Fruit fly (Drosophila melanogaster) whole organism, embryonic: Measurements from ENCODE around the gene Lst8.

Experiments
- Blimp-1 ChIP-seq: fragments of 200-800 bp; sonication (Bioruptor generic); optimal IDR thresholded peaks from 3 replicates; lab custom pipeline; 2018; ENCODE audit warnings: missing biosample characterization, missing genetic modification characterization, mild to moderate bottlenecking, moderate library complexity, missing genetic modification reagents
- BtbVII ChIP-seq: fragments of 200-800 bp; sonication (Bioruptor generic); optimal IDR thresholded peaks from 3 replicates; lab custom pipeline; 2017; ENCODE audit warnings: missing biosample characterization, mild to moderate bottlenecking, missing genetic modification characterization
- CG10431 ChIP-seq: fragments of 200-800 bp; sonication (Bioruptor generic); optimal IDR thresholded peaks from 3 replicates; lab custom pipeline; 2018; ENCODE audit warnings: missing biosample characterization, mild to moderate bottlenecking, missing genetic modification characterization
- CG12236 ChIP-seq: fragments of 200-800 bp; sonication (Bioruptor generic); optimal IDR thresholded peaks from 2 replicates; lab custom pipeline; 2016; ENCODE audit warnings: missing biosample characterization, missing genetic modification characterization
- CG12299 ChIP-seq: fragments of 200-800 bp; sonication (Bioruptor generic); optimal IDR thresholded peaks from 2 replicates; lab custom pipeline; 2018; ENCODE audit warnings: missing biosample characterization, mild to moderate bottlenecking, missing genetic modification characterization
- CG12391 ChIP-seq: fragments of 200-800 bp; sonication (Bioruptor generic); optimal IDR thresholded peaks from 3 replicates; lab custom pipeline; 2018; ENCODE audit warnings: missing biosample characterization, mild to moderate bottlenecking, missing genetic modification characterization, moderate library complexity
- CG12659 ChIP-seq: fragments of 200-800 bp; sonication (Bioruptor generic); optimal IDR thresholded peaks from 3 replicates; lab custom pipeline; 2017; ENCODE audit warnings: mild to moderate bottlenecking, missing biosample characterization, missing genetic modification reagents, missing genetic modification characterization
- CG13624 ChIP-seq: fragments of 200-800 bp; sonication (Bioruptor generic); optimal IDR thresholded peaks from 2 replicates; lab custom pipeline; 2016; ENCODE audit warnings: missing biosample characterization, missing genetic modification characterization
- CG15514 ChIP-seq: fragments of 200-800 bp; sonication (Bioruptor generic); optimal IDR thresholded peaks from 3 replicates; lab custom pipeline; 2017; ENCODE audit warnings: missing biosample characterization, missing genetic modification characterization, mild to moderate bottlenecking, moderate library complexity, missing genetic modification reagents
- CG15601 ChIP-seq: fragments of 200-800 bp; sonication (Bioruptor generic); optimal IDR thresholded peaks from 3 replicates; lab custom pipeline; 2019; ENCODE audit warnings: missing biosample characterization, mild to moderate bottlenecking, missing genetic modification characterization, moderate library complexity
- CG17359 ChIP-seq: fragments of 200-800 bp; sonication (Bioruptor generic); optimal IDR thresholded peaks from 3 replicates; lab custom pipeline; 2018; ENCODE audit warnings: missing biosample characterization, mild to moderate bottlenecking, missing genetic modification characterization, moderate library complexity
- CG2202 ChIP-seq: fragments of 200-800 bp; sonication (Bioruptor generic); optimal IDR thresholded peaks from 2 replicates; lab custom pipeline; 2018; ENCODE audit warnings: missing biosample characterization, mild to moderate bottlenecking, missing genetic modification characterization
- CG2678 ChIP-seq: fragments of 200-800 bp; sonication (Bioruptor generic); optimal IDR thresholded peaks from 3 replicates; lab custom pipeline; 2019; ENCODE audit warnings: missing biosample characterization, mild to moderate bottlenecking, missing genetic modification characterization, moderate library complexity
- CG30020 ChIP-seq: fragments of 200-800 bp; optimal IDR thresholded peaks from 2 replicates; lab custom pipeline; 2019; ENCODE audit warnings: missing biosample characterization, mild to moderate bottlenecking, missing genetic modification characterization, moderate library complexity
- CG32772 ChIP-seq: fragments of 200-800 bp; sonication (Bioruptor generic); IDR thresholded peaks from 2 replicates; pipeline ENCODE4 v1.3.6; 2022; ENCODE audit warnings: missing biosample characterization, missing genetic modification characterization
- CG3995 ChIP-seq: fragments of 200-800 bp; sonication (Bioruptor generic); optimal IDR thresholded peaks from 3 replicates; lab custom pipeline; 2016; ENCODE audit warnings: missing biosample characterization, missing genetic modification characterization
- CG4282 ChIP-seq: fragments of 200-800 bp; sonication (Bioruptor generic); optimal IDR thresholded peaks from 2 replicates; lab custom pipeline; 2016; ENCODE audit warnings: missing biosample characterization, missing genetic modification characterization
- CG6765 ChIP-seq: fragments of 200-800 bp; sonication (Bioruptor generic); optimal IDR thresholded peaks from 3 replicates; lab custom pipeline; 2017; ENCODE audit warnings: missing biosample characterization, mild to moderate bottlenecking, missing genetic modification characterization
- CG8281 ChIP-seq: fragments of 200-800 bp; sonication (Bioruptor generic); optimal IDR thresholded peaks from 2 replicates; lab custom pipeline; 2018; ENCODE audit warnings: missing biosample characterization, mild to moderate bottlenecking, missing genetic modification characterization, moderate library complexity
- CG8359 ChIP-seq: fragments of 200-800 bp; sonication (Bioruptor generic); optimal IDR thresholded peaks from 2 replicates; lab custom pipeline; 2017; ENCODE audit warnings: missing biosample characterization, mild to moderate bottlenecking, missing genetic modification characterization, borderline replicate concordance
- CTCF ChIP-seq: fragments of 200-800 bp; sonication (Bioruptor generic); optimal IDR thresholded peaks from 2 replicates; lab custom pipeline; 2017; ENCODE audit warnings: missing biosample characterization, mild to moderate bottlenecking, missing genetic modification characterization, moderate library complexity
- E2f2 ChIP-seq: fragments of 200-800 bp; sonication (Bioruptor generic); IDR thresholded peaks from 2 replicates; pipeline ENCODE4 v1.3.6; 2022; ENCODE audit warnings: missing biosample characterization, missing genetic modification characterization
- Ets65A ChIP-seq: fragments of 200-800 bp; sonication (Bioruptor generic); peaks from one replicate; lab custom pipeline; 2016; ENCODE audit warnings: missing biosample characterization, missing genetic modification characterization
- Lhr ChIP-seq: fragments of 200-800 bp; sonication (Bioruptor generic); optimal IDR thresholded peaks from 3 replicates; lab custom pipeline; 2017; ENCODE audit warnings: mild to moderate bottlenecking, missing biosample characterization, missing genetic modification reagents, missing genetic modification characterization
- MESR4 ChIP-seq: fragments of 200-800 bp; sonication (Bioruptor generic); optimal IDR thresholded peaks from 2 replicates; lab custom pipeline; 2018; ENCODE audit warnings: missing biosample characterization, mild to moderate bottlenecking, missing genetic modification characterization, moderate library complexity
- Myb ChIP-seq: fragments of 200-800 bp; sonication (Bioruptor generic); optimal IDR thresholded peaks from 2 replicates; lab custom pipeline; 2016; ENCODE audit warnings: missing biosample characterization, missing genetic modification characterization
- Pdp1 ChIP-seq, 2 experiments: fragments of 200-800 bp; sonication (Bioruptor generic); optimal IDR thresholded peaks; 3 replicates each; lab custom pipeline; 2016; ENCODE audit warnings: missing biosample characterization in 2 of 2, missing genetic modification characterization in 2 of 2, mild to moderate bottlenecking in 1 of 2, moderate library complexity in 1 of 2
- Sry-δ ChIP-seq: fragments of 200-800 bp; sonication (Bioruptor generic); optimal IDR thresholded peaks from 2 replicates; lab custom pipeline; 2016; ENCODE audit warnings: missing biosample characterization, missing genetic modification characterization
- YL-1 ChIP-seq: fragments of 200-800 bp; sonication (Bioruptor generic); optimal IDR thresholded peaks from 3 replicates; lab custom pipeline; 2017; ENCODE audit warnings: missing biosample characterization, mild to moderate bottlenecking, missing genetic modification characterization
- chinmo ChIP-seq: fragments of 200-800 bp; sonication (Bioruptor generic); IDR thresholded peaks from 4 replicates; pipeline ENCODE4 v1.3.6; 2022; ENCODE audit warnings: missing biosample characterization, missing genetic modification characterization; ENCODE audit not compliant: partially characterized antibody
- dm ChIP-seq: fragments of 200-800 bp; sonication (Bioruptor generic); optimal IDR thresholded peaks from 3 replicates; lab custom pipeline; 2016; ENCODE audit warnings: missing biosample characterization, missing genetic modification characterization
- hkb ChIP-seq, 2 experiments: fragments of 200-800 bp in 1 of 2; fragments of >200 bp in 1 of 2; sonication (Bioruptor generic) in 1 of 2; IDR thresholded peaks in 1 of 2; optimal IDR thresholded peaks in 1 of 2; 2 replicates each; pipeline versions ENCODE4 v1.3.6 to Lab custom; 2017 to 2022; ENCODE audit warnings: missing biosample characterization in 1 of 2, missing genetic modification characterization in 1 of 2
- lilli ChIP-seq: fragments of 200-800 bp; sonication (Bioruptor generic); optimal IDR thresholded peaks from 3 replicates; lab custom pipeline; 2016; ENCODE audit warnings: missing biosample characterization, missing genetic modification characterization
- lov ChIP-seq, 2 experiments: fragments of 200-800 bp in 1 of 2; fragments of >200 bp in 1 of 2; sonication (Bioruptor generic) in 1 of 2; IDR thresholded peaks in 1 of 2; optimal IDR thresholded peaks in 1 of 2; 2 replicates in 1 of 2; 3 replicates in 1 of 2; pipeline versions ENCODE4 v1.3.6 to Lab custom; 2017 to 2022; ENCODE audit warnings: missing biosample characterization in 1 of 2, missing genetic modification characterization in 1 of 2
- nmo ChIP-seq: fragments of 200-800 bp; sonication (Bioruptor generic); optimal IDR thresholded peaks from 2 replicates; lab custom pipeline; 2018; ENCODE audit warnings: missing biosample characterization, mild to moderate bottlenecking, missing genetic modification characterization, moderate library complexity
- otp ChIP-seq: fragments of 200-800 bp; sonication (Bioruptor generic); IDR thresholded peaks from 3 replicates; pipeline ENCODE4, ENCODE4 v1.3.6; 2022; ENCODE audit warnings: missing biosample characterization, missing genetic modification characterization
- pzg ChIP-seq: fragments of 200-800 bp; sonication (Bioruptor generic); optimal IDR thresholded peaks from 3 replicates; lab custom pipeline; 2018; ENCODE audit warnings: missing biosample characterization, mild to moderate bottlenecking, missing genetic modification characterization, moderate library complexity
- row ChIP-seq: fragments of 200-800 bp; sonication (Bioruptor generic); IDR thresholded peaks from 3 replicates; pipeline ENCODE4 v1.3.6; 2022; ENCODE audit warnings: missing biosample characterization, missing genetic modification characterization
- sna ChIP-seq: fragments of 200-800 bp; sonication (Bioruptor generic); IDR thresholded peaks from 2 replicates; pipeline ENCODE4 v1.3.6; 2022; ENCODE audit warnings: missing biosample characterization, missing genetic modification characterization; ENCODE audit not compliant: partially characterized antibody
- sob ChIP-seq: fragments of 200-800 bp; sonication (Bioruptor generic); IDR thresholded peaks from 2 replicates; pipeline ENCODE4 v1.3.6; 2022; ENCODE audit warnings: missing biosample characterization, missing genetic modification characterization
- sqz ChIP-seq: fragments of 200-800 bp; sonication (Bioruptor generic); optimal IDR thresholded peaks from 3 replicates; lab custom pipeline; 2018; ENCODE audit warnings: missing biosample characterization, mild to moderate bottlenecking, missing genetic modification characterization
- sug ChIP-seq: fragments of 200-800 bp; optimal IDR thresholded peaks from 2 replicates; lab custom pipeline; 2019; ENCODE audit warnings: missing biosample characterization, mild to moderate bottlenecking, missing genetic modification characterization, moderate library complexity
- toy ChIP-seq: fragments of 200-800 bp; sonication (Bioruptor generic); IDR thresholded peaks from 2 replicates; pipeline ENCODE4 v1.3.6; 2022; ENCODE audit warnings: missing biosample characterization, missing genetic modification characterization
- trem ChIP-seq: fragments of 200-800 bp; optimal IDR thresholded peaks from 3 replicates; lab custom pipeline; 2019; ENCODE audit warnings: missing biosample characterization, mild to moderate bottlenecking, missing genetic modification characterization, moderate library complexity
- unc-4 ChIP-seq: fragments of 200-800 bp; sonication (Bioruptor generic); IDR thresholded peaks from 2 replicates; pipeline ENCODE4 v1.3.6; 2022; ENCODE audit warnings: missing biosample characterization, missing genetic modification characterization; ENCODE audit not compliant: partially characterized antibody
- vvl ChIP-seq: fragments of 200-800 bp; sonication (Bioruptor generic); IDR thresholded peaks from 2 replicates; pipeline ENCODE4 v1.3.6; 2022; ENCODE audit warnings: missing biosample characterization, missing genetic modification characterization
- zen2 ChIP-seq: fragments of 200-800 bp; sonication (Bioruptor generic); IDR thresholded peaks from 3 replicates; pipeline ENCODE4 v1.3.6; 2022; ENCODE audit warnings: missing biosample characterization, missing genetic modification characterization; ENCODE audit not compliant: partially characterized antibody

The Lst8 gene

DNA sequence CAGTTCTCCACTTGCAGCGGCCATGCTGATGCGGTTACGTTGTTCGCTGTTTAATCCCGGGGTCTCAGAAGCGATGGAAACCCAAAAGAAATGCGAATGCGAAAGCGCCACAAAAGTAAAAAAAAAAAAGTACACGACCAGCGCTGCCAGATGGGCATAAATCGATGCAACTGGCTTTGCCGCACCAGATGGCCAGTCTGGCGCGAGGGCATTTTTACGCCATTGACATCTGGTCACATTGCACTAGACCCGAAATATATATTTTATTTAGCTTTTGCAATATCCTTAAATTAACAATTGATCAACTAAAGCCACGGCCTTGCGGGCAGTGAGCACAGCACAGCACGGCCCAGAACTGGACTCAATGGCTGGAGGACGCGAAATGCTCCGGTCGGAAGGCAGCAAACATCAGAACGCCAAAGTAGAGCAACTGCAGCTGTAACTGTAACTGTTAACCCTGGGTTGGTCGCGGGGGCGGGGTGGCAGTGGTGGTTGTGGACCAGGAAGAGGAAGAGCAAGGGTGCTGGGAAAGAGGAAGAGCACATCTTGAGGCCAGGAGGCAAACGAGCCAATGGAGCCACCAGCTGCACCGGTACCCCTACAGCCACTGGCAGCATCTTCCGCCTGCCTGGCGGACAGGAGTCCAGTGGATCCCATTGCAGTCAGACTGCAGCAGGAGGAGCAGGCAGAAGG lies 3.1 kb upstream of the Lst8 start, which contains the start of the genes LysRS and Hecw (continued):
- peak; percentile 25 for TF ChIP-seq nmo
- 0 out of 3 replicates have a peak, but pooled peaks have one; percentile 18 for TF ChIP-seq zen2 (GFP tag; lab: Robert Waterston, UW)
- no peak for TF ChIP-seq CG12236 (GFP tag; lab: Kevin White, UChicago)
- TF ChIP-seq CG4282 (GFP tag; lab: Kevin White, UChicago) = peak; percentile 12
- TF ChIP-seq chinmo = 0 out of 4 replicates have a peak, but pooled peaks have one; percentile 67
- peak; percentile 50 for TF ChIP-seq trem
- TF ChIP-seq otp (GFP tag; lab: Robert Waterston, UW) = no peak
- TF ChIP-seq sug (tag; lab: Kevin White, UChicago) = peak; percentile 42
- no peak for TF ChIP-seq CG6765 (GFP tag; lab: Kevin White, UChicago)
- TF ChIP-seq lilli = peak; percentile 24
- no peak for TF ChIP-seq BtbVII (GFP tag; lab: Kevin White, UChicago)
- TF ChIP-seq CG2202 = no peak
- TF ChIP-seq CG12391 = no peak
- peak; percentile 9 for TF ChIP-seq CG30020
- peak; percentile 70 for TF ChIP-seq E2f2 (GFP tag; lab: Robert Waterston, UW)
- TF ChIP-seq Myb = peak; percentile 58
- TF ChIP-seq row = 0 out of 3 replicates have a peak, but pooled peaks have one; percentile 12
- TF ChIP-seq CTCF (GFP tag; lab: Kevin White, UChicago) = peak; percentile 87
- TF ChIP-seq MESR4 (GFP tag; lab: Kevin White, UChicago) = peak; percentile 83
- no peak for TF ChIP-seq CG12299 (tag; lab: Kevin White, UChicago)
- TF ChIP-seq CG10431 (GFP tag; lab: Kevin White, UChicago) = peak; percentile 14
- peak; percentile 13 for TF ChIP-seq CG13624 (GFP tag; lab: Kevin White, UChicago)
- TF ChIP-seq CG8359 (GFP tag; lab: Kevin White, UChicago) = no peak
- peak in 1 of 2 experiments; percentile 39 for TF ChIP-seq Pdp1 (GFP tag; optimal IDR thresholded peaks at IDR 0.05; lab: Kevin White, UChicago)
- peak; percentile 40 for TF ChIP-seq Ets65A (GFP tag; lab: Kevin White, UChicago)
- no peak for TF ChIP-seq CG8281
- peak; percentile 74 for TF ChIP-seq CG15514 (GFP tag; lab: Kevin White, UChicago)
- peak; percentile 92 for TF ChIP-seq sqz
- peak; percentile 90 for TF ChIP-seq CG32772 (GFP tag; lab: Robert Waterston, UW)
- TF ChIP-seq CG12659 (GFP tag; lab: Kevin White, UChicago) = peak; percentile 59
- peak; percentile 49 for TF ChIP-seq Sry-δ (GFP tag; lab: Kevin White, UChicago)
- no peak for TF ChIP-seq lov (optimal IDR thresholded peaks at IDR 0.05; lab: Kevin White, UChicago)
- no peak for TF ChIP-seq lov (GFP tag; IDR thresholded peaks at IDR 0.05; lab: Robert Waterston, UW)
- no peak for TF ChIP-seq sna (GFP tag; lab: Robert Waterston, UW)
- peak; percentile 71 for TF ChIP-seq Lhr (GFP tag; lab: Kevin White, UChicago)
- TF ChIP-seq CG15601 (tag; lab: Kevin White, UChicago) = peak; percentile 11
- TF ChIP-seq CG17359 = peak; percentile 82
- peak; percentile 70 for TF ChIP-seq YL-1
- TF ChIP-seq pzg (GFP tag; lab: Kevin White, UChicago) = peak; percentile 74
- 0 out of 2 replicates have a peak, but pooled peaks have one; percentile 19 for TF ChIP-seq vvl (GFP tag; lab: Robert Waterston, UW)
- no peak for TF ChIP-seq CG2678 (tag; lab: Kevin White, UChicago)
- 0 out of 2 replicates have a peak, but pooled peaks have one; percentile 21 for TF ChIP-seq sob (GFP tag; lab: Robert Waterston, UW)
- peak; percentile 72 for TF ChIP-seq dm (GFP tag; lab: Kevin White, UChicago)
- TF ChIP-seq hkb (optimal IDR thresholded peaks at IDR 0.05; lab: Kevin White, UChicago) = no peak
- no peak for TF ChIP-seq hkb (GFP tag; IDR thresholded peaks at IDR 0.05; lab: Robert Waterston, UW)
- TF ChIP-seq CG3995 = no peak
- TF ChIP-seq unc-4 (GFP tag; lab: Robert Waterston, UW) = 0 out of 2 replicates have a peak, but pooled peaks have one; percentile 28
- TF ChIP-seq Blimp-1 = no peak
- TF ChIP-seq toy = no peak
